Worm (Caenorhabditis elegans) whole organism, L1 larva: ENCODE data around the gene fbxb-99.

Experiments
- C16A3.4 ChIP-seq: fragments of 150-350 bp; optimal IDR thresholded peaks from 2 replicates; lab custom pipeline; 2014; ENCODE audit warnings: missing biosample characterization, missing genetic modification characterization
- Y116A8C.19 ChIP-seq: sonication (generic microtip); optimal IDR thresholded peaks from 2 replicates; lab custom pipeline; 2016; ENCODE audit warnings: missing compliant biosample characterization, missing genetic modification characterization, borderline replicate concordance
- aha-1 ChIP-seq: fragments of 150-350 bp; optimal IDR thresholded peaks from 2 replicates; lab custom pipeline; 2014; ENCODE audit warnings: missing biosample characterization, missing genetic modification characterization
- aly-2 ChIP-seq: fragments of 150-350 bp; optimal IDR thresholded peaks from 2 replicates; lab custom pipeline; 2014; ENCODE audit warnings: missing biosample characterization, missing genetic modification characterization
- blmp-1 ChIP-seq: fragments of 150-350 bp; optimal IDR thresholded peaks from 2 replicates; lab custom pipeline; 2014; ENCODE audit warnings: missing biosample characterization, missing genetic modification characterization
- ceh-8 ChIP-seq: fragments of 200-800 bp; sonication (Bioruptor generic); optimal IDR thresholded peaks from 2 replicates; lab custom pipeline; 2018; ENCODE audit warnings: mild to moderate bottlenecking, missing genetic modification characterization, moderate library complexity, missing compliant biosample characterization
- ceh-82 ChIP-seq, 3 experiments: fragments of 150-350 bp in 1 of 3; sonication (generic microtip) in 2 of 3; optimal IDR thresholded peaks; 2 replicates each; lab custom pipeline; 2014 to 2017; ENCODE audit warnings: missing biosample characterization in 3 of 3, missing genetic modification characterization in 3 of 3
- ceh-88 ChIP-seq: fragments of 200-800 bp; sonication (Bioruptor generic); IDR thresholded peaks from 2 replicates; pipeline ENCODE4 v1.3.6; 2022; ENCODE audit warnings: missing genetic modification characterization, missing compliant biosample characterization
- dpl-1 ChIP-seq, 3 experiments: fragments of 150-350 bp in 2 of 3; sonication (generic microtip) in 1 of 3; optimal IDR thresholded peaks; 2 replicates each; lab custom pipeline; 2014 to 2017; ENCODE audit warnings: missing biosample characterization in 3 of 3, missing genetic modification characterization in 3 of 3, missing genetic modification reagents in 3 of 3
- fkh-10 ChIP-seq: sonication (generic microtip); optimal IDR thresholded peaks from 2 replicates; lab custom pipeline; 2017; ENCODE audit warnings: missing biosample characterization, missing genetic modification reagents, missing genetic modification characterization
- fkh-8 ChIP-seq: sonication (generic microtip); optimal IDR thresholded peaks from 2 replicates; lab custom pipeline; 2016; ENCODE audit warnings: mild to moderate bottlenecking, missing genetic modification characterization, missing compliant biosample characterization
- grh-1 ChIP-seq: fragments of 200-800 bp; sonication (Bioruptor generic); IDR thresholded peaks from 2 replicates; pipeline ENCODE4 v1.3.6; 2022; ENCODE audit warnings: missing genetic modification reagents, missing genetic modification characterization, missing compliant biosample characterization
- hpl-2 ChIP-seq: fragments of 150-350 bp; optimal IDR thresholded peaks from 2 replicates; lab custom pipeline; 2014; ENCODE audit warnings: missing biosample characterization, missing genetic modification reagents, missing genetic modification characterization
- isw-1 ChIP-seq: fragments of 200-800 bp; sonication (Bioruptor generic); IDR thresholded peaks from 2 replicates; pipeline ENCODE4 v1.3.6; 2022; ENCODE audit warnings: missing genetic modification characterization, missing compliant biosample characterization
- jun-1 ChIP-seq: fragments of 150-350 bp; optimal IDR thresholded peaks from 2 replicates; lab custom pipeline; 2014; ENCODE audit warnings: missing biosample characterization, missing genetic modification reagents, missing genetic modification characterization
- lin-13 ChIP-seq: fragments of 150-350 bp; optimal IDR thresholded peaks from 2 replicates; lab custom pipeline; 2014; ENCODE audit warnings: missing biosample characterization, missing genetic modification reagents, missing genetic modification characterization
- lin-14 ChIP-seq: fragments of 200-800 bp; sonication (Bioruptor generic); optimal IDR thresholded peaks from 2 replicates; lab custom pipeline; 2018; ENCODE audit warnings: mild to moderate bottlenecking, missing genetic modification characterization, moderate library complexity, missing compliant biosample characterization
- lsy-2 ChIP-seq, 2 experiments: fragments of 150-350 bp; optimal IDR thresholded peaks; 2 replicates each; lab custom pipeline; 2014; ENCODE audit warnings: missing biosample characterization in 2 of 2, missing genetic modification characterization in 2 of 2
- mab-9 ChIP-seq: fragments of 200-800 bp; sonication (Bioruptor generic); IDR thresholded peaks from 2 replicates; pipeline ENCODE4 v1.3.6; 2022; ENCODE audit warnings: missing genetic modification reagents, missing genetic modification characterization, missing compliant biosample characterization
- mef-2 ChIP-seq: fragments of 150-350 bp; optimal IDR thresholded peaks from 2 replicates; lab custom pipeline; 2014; ENCODE audit warnings: missing biosample characterization, missing genetic modification characterization
- nhr-12 ChIP-seq: sonication (generic microtip); optimal IDR thresholded peaks from 2 replicates; lab custom pipeline; 2017; ENCODE audit warnings: missing biosample characterization, missing genetic modification characterization
- nhr-20 ChIP-seq: sonication (generic microtip); optimal IDR thresholded peaks from 2 replicates; lab custom pipeline; 2016; ENCODE audit warnings: mild to moderate bottlenecking, missing genetic modification characterization, missing compliant biosample characterization
- nhr-47 ChIP-seq: sonication (generic microtip); optimal IDR thresholded peaks from 2 replicates; lab custom pipeline; 2016; ENCODE audit warnings: mild to moderate bottlenecking, missing genetic modification characterization, moderate library complexity, missing compliant biosample characterization
- nhr-71 ChIP-seq: sonication (generic microtip); optimal IDR thresholded peaks from 2 replicates; lab custom pipeline; 2016; ENCODE audit warnings: mild to moderate bottlenecking, missing genetic modification characterization, moderate library complexity, missing compliant biosample characterization
- nhr-84 ChIP-seq: sonication (generic microtip); optimal IDR thresholded peaks from 2 replicates; lab custom pipeline; 2017; ENCODE audit warnings: missing biosample characterization, missing genetic modification characterization
- nhr-85 ChIP-seq: sonication (generic microtip); peaks from one replicate; lab custom pipeline; 2016; ENCODE audit warnings: missing genetic modification characterization, inconsistent platforms, missing compliant biosample characterization
- pag-3 ChIP-seq: sonication (generic microtip); optimal IDR thresholded peaks from 2 replicates; lab custom pipeline; 2017; ENCODE audit warnings: missing genetic modification characterization, mild to moderate bottlenecking, missing compliant biosample characterization, antibody characterized with exemption, borderline replicate concordance; ENCODE audit not compliant: insufficient read depth
- rnt-1 ChIP-seq: sonication (generic microtip); optimal IDR thresholded peaks from 2 replicates; lab custom pipeline; 2016; ENCODE audit warnings: mild to moderate bottlenecking, missing genetic modification characterization, moderate library complexity, missing compliant biosample characterization
- snpc-4 ChIP-seq: fragments of 150-350 bp; optimal IDR thresholded peaks from 2 replicates; lab custom pipeline; 2014; ENCODE audit warnings: missing biosample characterization, missing genetic modification characterization
- snu-23 ChIP-seq: sonication (generic microtip); optimal IDR thresholded peaks from 2 replicates; lab custom pipeline; 2016; ENCODE audit warnings: missing genetic modification characterization, missing compliant biosample characterization
- sox-4 ChIP-seq: sonication (generic microtip); optimal IDR thresholded peaks from 2 replicates; lab custom pipeline; 2016; ENCODE audit warnings: missing genetic modification characterization, missing compliant biosample characterization
- sptf-1 ChIP-seq: fragments of 150-350 bp; optimal IDR thresholded peaks from 2 replicates; lab custom pipeline; 2014; ENCODE audit warnings: missing biosample characterization, missing genetic modification characterization
- tlp-1 ChIP-seq: fragments of 150-350 bp; optimal IDR thresholded peaks from 2 replicates; lab custom pipeline; 2014; ENCODE audit warnings: missing biosample characterization, missing genetic modification characterization
- unc-130 ChIP-seq: fragments of 150-350 bp; optimal IDR thresholded peaks from 2 replicates; lab custom pipeline; 2017; ENCODE audit warnings: missing biosample characterization, missing genetic modification characterization, inconsistent platforms
- unc-62 ChIP-seq: fragments of 150-350 bp; optimal IDR thresholded peaks from 2 replicates; lab custom pipeline; 2014; ENCODE audit warnings: missing biosample characterization, missing genetic modification reagents, missing genetic modification characterization
- unc-98 ChIP-seq: fragments of 200-800 bp; sonication (Bioruptor generic); IDR thresholded peaks from 2 replicates; pipeline ENCODE4 v1.3.6; 2022; ENCODE audit warnings: missing genetic modification characterization, missing compliant biosample characterization
- xbp-1 ChIP-seq: sonication (generic microtip); optimal IDR thresholded peaks from 2 replicates; lab custom pipeline; 2016; ENCODE audit warnings: missing genetic modification characterization, missing compliant biosample characterization
- zag-1 ChIP-seq: fragments of 150-350 bp; optimal IDR thresholded peaks from 2 replicates; lab custom pipeline; 2014; ENCODE audit warnings: missing biosample characterization, missing genetic modification characterization
- ztf-11 ChIP-seq, 2 experiments: sonication (generic microtip); optimal IDR thresholded peaks; 2 replicates each; lab custom pipeline; 2016 to 2017; ENCODE audit warnings: missing genetic modification characterization in 2 of 2, missing biosample characterization in 1 of 2, missing compliant biosample characterization in 1 of 2

Gene fbxb-99

ce11 chrII:3779463-3779862 lies 13.8 kb downstream of the fbxb-99 start, which contains the start of gene T24E12.11:
T24E12.11 (minus strand) TSS chrII:3779563.
- TF ChIP-seq nhr-85 (tag; lab: Kevin White, UChicago) = no peak
- no peak for TF ChIP-seq snu-23 (GFP tag; lab: Kevin White, UChicago)
- no peak for TF ChIP-seq hpl-2
- no peak for TF ChIP-seq nhr-47 (tag; lab: Kevin White, UChicago)
- TF ChIP-seq zag-1 (tag; lab: Kevin White, UChicago) = no peak
- no peak for TF ChIP-seq unc-98
- no peak for TF ChIP-seq unc-62 (GFP tag; lab: Kevin White, UChicago)
- no peak for TF ChIP-seq aha-1
- no peak for TF ChIP-seq ztf-11 (tag; optimal IDR thresholded peaks at IDR 0.05; lab: Kevin White, UChicago)
- TF ChIP-seq, all 84 proteins: peak for 0

DNA sequence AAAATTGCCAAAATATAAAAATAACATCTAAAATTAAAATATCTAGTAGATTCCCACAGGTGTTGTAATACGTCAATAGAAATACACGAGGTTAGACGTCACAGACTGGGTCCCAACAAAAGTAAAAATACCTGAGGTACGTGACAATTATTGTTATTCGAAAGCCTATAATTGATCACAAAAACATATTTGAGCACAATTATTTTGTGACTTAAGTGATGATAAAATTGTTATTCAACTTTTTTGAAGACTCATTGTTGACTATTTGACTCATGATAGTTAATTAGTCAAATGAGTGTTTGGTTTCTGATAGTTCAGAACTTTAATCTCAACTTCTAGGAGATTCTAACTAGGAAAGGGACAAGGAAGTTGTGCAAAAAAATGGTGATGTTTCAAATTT lies 15.4 kb downstream of the fbxb-99 start:
- no peak for TF ChIP-seq tlp-1 (tag; lab: Kevin White, UChicago)
- TF ChIP-seq ceh-88 (GFP tag; lab: Robert Waterston, UW) = no peak
- no peak for TF ChIP-seq unc-62 (GFP tag; lab: Kevin White, UChicago)
- peak; percentile 36 for TF ChIP-seq fkh-10 (GFP tag; lab: Kevin White, UChicago)
- TF ChIP-seq aly-2 (tag; lab: Kevin White, UChicago) = no peak
- no peak for TF ChIP-seq unc-130
- no peak for TF ChIP-seq mab-9 (GFP tag; lab: Robert Waterston, UW)
- no peak for TF ChIP-seq nhr-12 (tag; lab: Kevin White, UChicago)
- no peak for TF ChIP-seq snpc-4
- TF ChIP-seq lsy-2 (tag; optimal IDR thresholded peaks at IDR 0.05; lab: Kevin White, UChicago) = no peak
- no peak for TF ChIP-seq snu-23 (GFP tag; lab: Kevin White, UChicago)
- TF ChIP-seq nhr-71 (tag; lab: Kevin White, UChicago) = peak; percentile 35
- no peak for TF ChIP-seq lin-13 (GFP tag; lab: Kevin White, UChicago)
- TF ChIP-seq ceh-82 (tag; optimal IDR thresholded peaks at IDR 0.05; lab: Kevin White, UChicago) = no peak
- TF ChIP-seq jun-1 = no peak
- TF ChIP-seq rnt-1 (tag; lab: Kevin White, UChicago) = no peak
- no peak for TF ChIP-seq lin-14 (GFP tag; lab: Kevin White, UChicago)
- no peak for TF ChIP-seq Y116A8C.19 (tag; lab: Kevin White, UChicago)
- TF ChIP-seq dpl-1 (GFP tag; optimal IDR thresholded peaks at IDR 0.05; lab: Kevin White, UChicago) = no peak
- TF ChIP-seq grh-1 (GFP tag; lab: Robert Waterston, UW) = no peak
- TF ChIP-seq aha-1 = no peak
- no peak for TF ChIP-seq sptf-1 (tag; lab: Kevin White, UChicago)
- TF ChIP-seq nhr-47 (tag; lab: Kevin White, UChicago) = peak; percentile 1
- TF ChIP-seq nhr-20 (tag; lab: Kevin White, UChicago) = no peak
- TF ChIP-seq mef-2 (tag; lab: Kevin White, UChicago) = no peak
- no peak for TF ChIP-seq pag-3 (tag; lab: Kevin White, UChicago)
- peak; percentile 79 for TF ChIP-seq ceh-8 (GFP tag; lab: Kevin White, UChicago)
- TF ChIP-seq fkh-8 (tag; lab: Kevin White, UChicago) = peak; percentile 51
- no peak for TF ChIP-seq blmp-1 (tag; lab: Kevin White, UChicago)
- no peak for TF ChIP-seq xbp-1 (tag; lab: Kevin White, UChicago)

- TF ChIP-seq isw-1 (GFP tag; lab: Robert Waterston, UW) = no peak
- no peak for TF ChIP-seq lsy-2 (tag; optimal IDR thresholded peaks at IDR 0.05; lab: Kevin White, UChicago)
- no peak for TF ChIP-seq nhr-12 (tag; lab: Kevin White, UChicago)
- TF ChIP-seq nhr-84 = no peak
- no peak for TF ChIP-seq sox-4 (tag; lab: Kevin White, UChicago)
- TF ChIP-seq C16A3.4 (tag; lab: Kevin White, UChicago) = no peak
Measured at ce11 chrII:3775719-3776118, 17.5 kb downstream of the fbxb-99 start, which contains the start of gene T24E12.3. T24E12.3 (plus strand) TSS chrII:3776019.
